Fruit fly (Drosophila melanogaster): ENCODE results near the gene gammaSnap2.

gammaSnap2 gene

dm6 chr3R:10130975-10131529 lies 9.9 kb upstream of the gammaSnap2 start (continued):
- peak; percentile 39 for TF ChIP-seq lab (GFP tag; optimal IDR thresholded peaks at IDR 0.05)
- TF ChIP-seq CG2199 (GFP tag; IDR thresholded peaks at IDR 0.05) = 0 out of 3 replicates have a peak, but pooled peaks have one; percentile 8
- 0 out of 3 replicates have a peak, but pooled peaks have one; percentile 29 for TF ChIP-seq ci (GFP tag; IDR thresholded peaks at IDR 0.05)
- no peak for TF ChIP-seq CG10366 (GFP tag; IDR thresholded peaks at IDR 0.05)
- no peak for TF ChIP-seq Usf (GFP tag; optimal IDR thresholded peaks at IDR 0.05)
- peak; percentile 34 for TF ChIP-seq CG2678 (tag; optimal IDR thresholded peaks at IDR 0.05)
- TF ChIP-seq HLH3B (GFP tag; IDR thresholded peaks at IDR 0.05) = no peak
- no peak for TF ChIP-seq CG31441 (GFP tag; IDR thresholded peaks at IDR 0.05)
- no peak for TF ChIP-seq CG17802 (tag; optimal IDR thresholded peaks at IDR 0.05)
- TF ChIP-seq HHEX (GFP tag; optimal IDR thresholded peaks at IDR 0.05) = no peak
- no peak for TF ChIP-seq eve (GFP tag; optimal IDR thresholded peaks at IDR 0.05)
- peak; percentile 8 for TF ChIP-seq Fer3 (tag; optimal IDR thresholded peaks at IDR 0.05)
- no peak for TF ChIP-seq slbo (GFP tag; IDR thresholded peaks at IDR 0.05)
- no peak for TF ChIP-seq CG6683 (GFP tag; optimal IDR thresholded peaks at IDR 0.05)
- no peak for TF ChIP-seq exex (tag; optimal IDR thresholded peaks at IDR 0.05)
- no peak for TF ChIP-seq fd3F (GFP tag; optimal IDR thresholded peaks at IDR 0.05)
- no peak for TF ChIP-seq bsh (GFP tag; optimal IDR thresholded peaks at IDR 0.05)
- TF ChIP-seq CG18262 (tag; optimal IDR thresholded peaks at IDR 0.05) = no peak
- TF ChIP-seq odd (GFP tag; optimal IDR thresholded peaks at IDR 0.05) = peak; percentile 13
- TF ChIP-seq CG10209 (GFP tag; optimal IDR thresholded peaks at IDR 0.05) = no peak
- TF ChIP-seq Kr (GFP tag; optimal IDR thresholded peaks at IDR 0.05) = no peak
- TF ChIP-seq Med (GFP tag) = peak; percentile 58
- TF ChIP-seq E2f1 (GFP tag; IDR thresholded peaks at IDR 0.05) = no peak
- TF ChIP-seq CG7963 (GFP tag; IDR thresholded peaks at IDR 0.05; ENCODE audit: partially characterized antibody) = no peak
- TF ChIP-seq CG15073 (GFP tag; optimal IDR thresholded peaks at IDR 0.05) = no peak
- no peak for TF ChIP-seq Chrac-16 (GFP tag; optimal IDR thresholded peaks at IDR 0.05)
- no peak for TF ChIP-seq CG43689 (GFP tag; IDR thresholded peaks at IDR 0.05)
- no peak for TF ChIP-seq Poxn (GFP tag; IDR thresholded peaks at IDR 0.05)
- TF ChIP-seq vfl (GFP tag; optimal IDR thresholded peaks at IDR 0.05) = no peak
- no peak for TF ChIP-seq insv (GFP tag; optimal IDR thresholded peaks at IDR 0.05)
- TF ChIP-seq CG17186 (GFP tag; optimal IDR thresholded peaks at IDR 0.05) = no peak
- TF ChIP-seq kni (GFP tag; optimal IDR thresholded peaks at IDR 0.05) = no peak
- TF ChIP-seq aop (GFP tag; IDR thresholded peaks at IDR 0.05) = no peak
- no peak for TF ChIP-seq cg (GFP tag; optimal IDR thresholded peaks at IDR 0.05)
- no peak for TF ChIP-seq gcm (GFP tag; optimal IDR thresholded peaks at IDR 0.05)

dm6 chr3R:10130091-10130490 lies 8.9 kb upstream of the gammaSnap2 start:
- peak; percentile 67 for TF ChIP-seq CG9727 (GFP tag; optimal IDR thresholded peaks at IDR 0.05)
- TF ChIP-seq Blimp-1 (GFP tag; optimal IDR thresholded peaks at IDR 0.05) = peak; percentile 57
- TF ChIP-seq zfh2 (GFP tag; optimal IDR thresholded peaks at IDR 0.05) = peak; percentile 1
- TF ChIP-seq vnd (GFP tag; IDR thresholded peaks at IDR 0.05; ENCODE audit: partially characterized antibody) = no peak
- peak; percentile 56 for TF ChIP-seq caup (GFP tag; optimal IDR thresholded peaks at IDR 0.05; ENCODE audit: severe bottlenecking)
- TF ChIP-seq unc-4 (GFP tag; IDR thresholded peaks at IDR 0.05; ENCODE audit: partially characterized antibody) = no peak
- no peak for TF ChIP-seq ato (GFP tag; IDR thresholded peaks at IDR 0.05; ENCODE audit: partially characterized antibody)
- TF ChIP-seq fu2 (GFP tag; optimal IDR thresholded peaks at IDR 0.05) = no peak
- peak; percentile 26 for TF ChIP-seq CG10209 (GFP tag; optimal IDR thresholded peaks at IDR 0.05)
- no peak for TF ChIP-seq nom (GFP tag; optimal IDR thresholded peaks at IDR 0.05)
- no peak for TF ChIP-seq CG16779 (GFP tag; IDR thresholded peaks at IDR 0.05)
- TF ChIP-seq CG4404 (GFP tag; IDR thresholded peaks at IDR 0.05) = no peak
- peak; percentile 86 for TF ChIP-seq lab (GFP tag; optimal IDR thresholded peaks at IDR 0.05)
- no peak for TF ChIP-seq inv (GFP tag; IDR thresholded peaks at IDR 0.05; ENCODE audit: partially characterized antibody)
- peak; percentile 52 for TF ChIP-seq CG9932 (GFP tag; IDR thresholded peaks at IDR 0.05)
- peak; percentile 6 for TF ChIP-seq pho (GFP tag; optimal IDR thresholded peaks at IDR 0.05)
- no peak for TF ChIP-seq CG10431 (GFP tag; optimal IDR thresholded peaks at IDR 0.05)
- no peak; the same call in 1 of the 2 replicates for TF ChIP-seq onecut (GFP tag; IDR thresholded peaks at IDR 0.05)

Measured in whole organism, embryonic.